Worm (Caenorhabditis elegans): ENCODE results near the gene ZK616.1.

The ZK616.1 gene

DNA sequence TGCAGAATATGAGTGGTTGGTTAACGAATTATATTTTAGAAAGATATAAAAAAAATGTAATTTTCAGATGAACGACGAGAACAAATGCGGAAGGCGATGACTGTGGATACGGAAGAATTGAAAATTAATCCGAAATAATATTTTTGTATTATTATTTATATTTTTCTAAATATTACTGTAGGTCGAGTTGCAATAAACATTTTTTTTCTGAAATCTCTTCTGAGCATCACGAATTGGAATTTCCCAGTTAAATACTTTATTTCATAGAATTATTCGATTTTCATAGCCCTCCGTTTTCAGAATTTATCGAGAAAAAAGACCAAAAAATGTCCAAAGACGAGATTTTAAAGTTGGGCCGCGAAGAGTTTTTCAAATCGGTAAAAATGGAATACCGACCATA is 3.2 kb upstream of the ZK616.1 start, which contains the start of gene ZK616.2:
TSS of gene ZK616.2 (plus strand) at position 301 of the 400 bp plus-strand sequence.
- TF ChIP-seq ZK337.2 (GFP tag; IDR thresholded peaks at IDR 0.05) (no peak), zfp-3 (GFP tag; conservative IDR thresholded peaks at IDR 0.05) (no peak)

DNA sequence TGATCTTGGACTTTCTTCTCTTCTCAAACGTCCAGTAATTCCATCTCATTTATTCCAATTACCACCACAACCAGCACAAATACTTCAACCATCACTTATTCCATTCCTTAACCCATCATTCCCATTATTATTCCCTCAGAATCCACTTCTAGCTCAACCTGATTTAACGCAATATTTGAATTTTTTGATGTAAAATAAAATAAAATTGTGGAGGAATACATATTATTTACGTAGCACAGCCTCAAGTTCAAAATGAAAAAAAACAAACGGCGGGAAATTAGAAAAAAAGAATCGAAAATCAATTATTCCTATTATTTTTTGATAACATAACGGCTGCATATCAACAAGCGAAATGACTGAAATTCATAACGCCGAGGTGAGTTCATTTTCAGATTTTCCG is 4.6 kb downstream of the ZK616.1 start, which contains the start of gene ZK616.61:
TSS of gene ZK616.61 (plus strand) at position 301 of the 400 bp plus-strand sequence.
- TF ChIP-seq cey-2 (tag; optimal IDR thresholded peaks at IDR 0.05; ENCODE audit: borderline replicate concordance, insufficient read depth), result no peak
- TF ChIP-seq hmg-1.1 (GFP tag; IDR thresholded peaks at IDR 0.05), result no peak
- TF ChIP-seq ctbp-1 (GFP tag; IDR thresholded peaks at IDR 0.05), result no peak

DNA sequence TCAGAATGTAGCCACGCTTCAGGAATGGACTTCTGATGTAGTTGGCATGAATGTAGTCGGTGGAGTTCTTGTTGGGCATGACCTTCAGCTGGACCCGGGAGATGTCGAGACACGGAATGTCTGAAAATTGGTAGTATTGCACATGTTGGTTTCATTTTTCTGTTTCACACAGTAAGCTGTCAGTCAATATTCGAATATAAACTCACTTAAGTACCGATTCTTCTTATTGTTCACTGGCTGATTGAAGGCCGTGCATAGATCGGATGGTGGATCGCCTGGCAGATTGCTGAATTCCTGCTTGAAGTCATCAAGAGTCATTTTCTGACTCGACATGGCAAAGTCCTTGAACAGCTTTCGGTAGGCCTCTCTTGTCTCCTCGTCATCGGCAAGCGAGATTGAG is 8.4 kb downstream of the ZK616.1 start:
- TF ChIP-seq unc-62 (GFP tag; optimal IDR thresholded peaks at IDR 0.05 in 1 of 2) (peak in 1 of 2 experiments; percentile 95), unc-62 (tag; optimal IDR thresholded peaks at IDR 0.05) (no peak), Y75B8A.6 (GFP tag; IDR thresholded peaks at IDR 0.05) (no peak)

DNA sequence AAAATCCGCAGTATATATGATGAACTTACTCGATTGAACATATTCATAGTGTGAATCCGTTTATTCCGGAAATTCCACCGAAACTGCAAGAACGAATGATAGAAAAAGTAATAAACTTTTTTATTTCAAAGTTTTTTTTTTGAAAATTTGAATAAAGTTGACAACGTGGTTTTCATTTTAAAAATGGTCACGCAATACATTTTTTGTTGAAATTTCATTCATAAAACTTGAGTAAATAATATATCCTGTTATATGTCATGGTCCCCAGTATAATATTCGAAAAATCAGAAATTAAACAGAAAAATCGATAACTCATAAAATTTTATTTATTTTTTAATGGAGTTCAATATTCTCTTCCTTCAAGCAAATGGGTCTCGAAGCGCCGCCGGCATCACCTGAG is 10.4 kb downstream of the ZK616.1 start, which contains the start of gene ZK616.65:
TSS of gene ZK616.65 (minus strand) at position 101 of the 400 bp plus-strand sequence.
- no peak for TF ChIP-seq lin-29 (GFP tag; IDR thresholded peaks at IDR 0.05)

DNA sequence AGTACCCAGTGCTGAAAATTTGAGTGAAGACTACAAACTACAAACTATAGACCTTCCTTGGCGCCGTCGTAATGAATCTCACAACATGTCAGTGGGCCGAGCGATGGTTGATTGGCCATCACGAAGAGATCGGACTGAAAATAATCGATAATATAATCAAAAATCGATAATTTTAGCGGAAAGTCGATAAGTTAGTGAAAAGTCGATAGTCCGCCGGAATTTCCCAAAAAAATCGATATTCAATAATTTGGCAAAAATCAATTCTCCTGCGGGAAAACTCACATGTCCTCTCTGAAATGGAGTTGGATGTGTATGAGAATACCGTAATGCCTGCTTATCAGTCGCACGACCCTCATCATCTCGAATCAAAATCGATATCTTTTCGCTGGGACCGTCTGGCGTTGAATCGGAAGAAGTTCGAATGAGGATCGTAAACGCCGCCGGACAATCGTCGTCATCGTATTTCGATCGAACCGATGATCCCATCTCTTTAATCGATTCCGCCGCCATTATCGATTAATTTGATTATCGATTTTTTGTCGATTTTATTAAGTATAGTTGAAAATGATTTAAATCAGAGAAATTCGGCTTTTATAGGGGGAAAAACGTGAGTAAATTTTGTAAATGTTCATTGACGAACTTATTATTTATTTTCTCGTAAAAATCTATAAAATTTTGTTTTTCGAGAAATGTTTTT is 11.1 kb downstream of the ZK616.1 start, which contains the start of gene ZK616.8:
TSS of gene ZK616.8 (minus strand) at position 553 of the 697 bp plus-strand sequence.
- no peak for TF ChIP-seq mdt-29 (GFP tag; IDR thresholded peaks at IDR 0.05)
- no peak for TF ChIP-seq saeg-2 (GFP tag; IDR thresholded peaks at IDR 0.05)
- peak; percentile 85 for TF ChIP-seq ceh-28 (tag; optimal IDR thresholded peaks at IDR 0.05)
- no peak for TF ChIP-seq hlh-30 (tag; optimal IDR thresholded peaks at IDR 0.05; ENCODE audit: insufficient read depth)

DNA sequence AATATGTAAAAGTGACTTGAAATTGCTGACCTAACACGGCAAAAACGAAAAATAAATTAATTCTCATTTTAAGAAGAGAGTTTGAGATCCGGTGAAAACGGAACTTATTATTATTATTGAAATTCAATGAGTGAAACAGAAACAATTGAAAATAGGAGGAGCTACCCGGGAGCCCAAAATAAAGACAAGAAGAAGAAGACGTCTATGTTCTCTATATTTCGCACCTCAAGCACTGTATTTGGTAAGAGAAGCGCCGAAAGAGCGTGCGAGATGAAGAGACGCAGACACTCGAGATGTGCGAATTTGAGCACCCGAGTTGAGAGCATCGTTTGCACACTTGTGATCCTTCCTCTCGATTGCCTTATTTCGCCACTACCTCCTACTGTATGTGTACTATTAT is 15.0 kb downstream of the ZK616.1 start, which contains the start of gene spp-7:
TSS of gene spp-7 (minus strand) at position 101 of the 400 bp plus-strand sequence.
- TF ChIP-seq sdz-12 (GFP tag; optimal IDR thresholded peaks at IDR 0.05), result no peak
- no peak for TF ChIP-seq jun-1 (tag; optimal IDR thresholded peaks at IDR 0.05)
- TF ChIP-seq aly-2 (tag; optimal IDR thresholded peaks at IDR 0.05), result no peak
- TF ChIP-seq zfp-3 (GFP tag; conservative IDR thresholded peaks at IDR 0.05), result no peak
- TF ChIP-seq nhr-111 (GFP tag; optimal IDR thresholded peaks at IDR 0.05), result no peak
- TF ChIP-seq mdl-1 (tag; optimal IDR thresholded peaks at IDR 0.05), result no peak
- no peak for TF ChIP-seq lir-3 (tag; optimal IDR thresholded peaks at IDR 0.05)
- no peak for TF ChIP-seq vab-7 (GFP tag; IDR thresholded peaks at IDR 0.05)
- no peak for TF ChIP-seq lin-15B (tag; optimal IDR thresholded peaks at IDR 0.05)
- TF ChIP-seq lsy-2 (tag; optimal IDR thresholded peaks at IDR 0.05), result no peak
- TF ChIP-seq daf-19 (GFP tag; conservative IDR thresholded peaks at IDR 0.05), result no peak
- no peak for TF ChIP-seq lim-7 (GFP tag; IDR thresholded peaks at IDR 0.05)
- TF ChIP-seq Y5F2A.4 (GFP tag; optimal IDR thresholded peaks at IDR 0.05), result no peak
- no peak for TF ChIP-seq Y75B8A.6 (GFP tag; IDR thresholded peaks at IDR 0.05)
- TF ChIP-seq unc-62 (GFP tag; optimal IDR thresholded peaks at IDR 0.05 in 1 of 2), result no peak
- no peak for TF ChIP-seq unc-62 (tag; optimal IDR thresholded peaks at IDR 0.05)
- TF ChIP-seq zip-2 (tag; optimal IDR thresholded peaks at IDR 0.05), result no peak
- no peak for TF ChIP-seq lin-38 (GFP tag; IDR thresholded peaks at IDR 0.05)
- no peak for TF ChIP-seq nhr-6 (tag; optimal IDR thresholded peaks at IDR 0.05)
- TF ChIP-seq F10B5.3 (tag; optimal IDR thresholded peaks at IDR 0.05), result no peak
- no peak for TF ChIP-seq R02D3.7 (tag; optimal IDR thresholded peaks at IDR 0.05)
